Fruit fly (Drosophila melanogaster) whole organism, embryonic: ENCODE results near the gene CG42759.
A peak's percentile ranks its signal among the peaks of the same experiment; 100 is the strongest.

Source experiments
- ATbp ChIP-seq: fragments of 200-800 bp; sonication (Bioruptor generic); optimal IDR thresholded peaks from 2 replicates; lab custom pipeline; 2017; ENCODE audit warnings: missing biosample characterization, mild to moderate bottlenecking, missing genetic modification characterization, missing genetic modification reagents
- Ada2b ChIP-seq: fragments of 200-800 bp; sonication (Bioruptor generic); IDR thresholded peaks from 2 replicates; pipeline ENCODE4 v1.3.6; 2022; ENCODE audit warnings: missing biosample characterization, missing genetic modification characterization
- CG10209 ChIP-seq: fragments of 200-800 bp; sonication (Bioruptor generic); optimal IDR thresholded peaks from 3 replicates; lab custom pipeline; 2017; ENCODE audit warnings: missing biosample characterization, mild to moderate bottlenecking, missing genetic modification characterization, missing genetic modification reagents
- CG15269 ChIP-seq: fragments of 200-800 bp; sonication (Bioruptor generic); optimal IDR thresholded peaks from 2 replicates; lab custom pipeline; 2018; ENCODE audit warnings: missing biosample characterization, mild to moderate bottlenecking, missing genetic modification characterization, moderate library complexity
- CG15479 ChIP-seq: fragments of 200-800 bp; sonication (Bioruptor generic); optimal IDR thresholded peaks from 3 replicates; lab custom pipeline; 2019; ENCODE audit warnings: missing biosample characterization, mild to moderate bottlenecking, missing genetic modification characterization, moderate library complexity
- CG2678 ChIP-seq: fragments of 200-800 bp; sonication (Bioruptor generic); optimal IDR thresholded peaks from 3 replicates; lab custom pipeline; 2019; ENCODE audit warnings: missing biosample characterization, mild to moderate bottlenecking, missing genetic modification characterization, moderate library complexity
- CG32772 ChIP-seq: fragments of 200-800 bp; sonication (Bioruptor generic); IDR thresholded peaks from 2 replicates; pipeline ENCODE4 v1.3.6; 2022; ENCODE audit warnings: missing biosample characterization, missing genetic modification characterization
- CG42726 ChIP-seq: fragments of 200-800 bp; sonication (Bioruptor generic); IDR thresholded peaks from 2 replicates; pipeline ENCODE4 v1.3.6; 2022; ENCODE audit warnings: missing biosample characterization, missing genetic modification characterization; ENCODE audit not compliant: partially characterized antibody
- CG6791 ChIP-seq: fragments of 200-800 bp; sonication (Bioruptor generic); IDR thresholded peaks from 3 replicates; pipeline ENCODE4 v1.3.6; 2022; ENCODE audit warnings: missing biosample characterization, missing genetic modification characterization; ENCODE audit not compliant: partially characterized antibody
- CG7745 ChIP-seq: fragments of 200-800 bp; sonication (Bioruptor generic); optimal IDR thresholded peaks from 2 replicates; lab custom pipeline; 2018; ENCODE audit warnings: missing biosample characterization, mild to moderate bottlenecking, missing genetic modification characterization, moderate library complexity
- CG7987 ChIP-seq: fragments of 200-800 bp; sonication (Bioruptor generic); optimal IDR thresholded peaks from 2 replicates; lab custom pipeline; 2018; ENCODE audit warnings: missing biosample characterization, mild to moderate bottlenecking, missing genetic modification characterization, moderate library complexity
- CG8290 ChIP-seq, 3 experiments: fragments of 200-800 bp; sonication (Bioruptor generic); optimal IDR thresholded peaks; 2 replicates each; lab custom pipeline; 2016 to 2019; ENCODE audit warnings: missing biosample characterization in 3 of 3, missing genetic modification characterization in 3 of 3, mild to moderate bottlenecking in 2 of 3, moderate library complexity in 1 of 3
- CG9609 ChIP-seq: fragments of 200-800 bp; sonication (Bioruptor generic); optimal IDR thresholded peaks from 3 replicates; lab custom pipeline; 2016; ENCODE audit warnings: missing biosample characterization, missing genetic modification characterization
- CG9817 ChIP-seq: fragments of 200-800 bp; sonication (Bioruptor generic); optimal IDR thresholded peaks from 2 replicates; lab custom pipeline; 2018; ENCODE audit warnings: missing biosample characterization, mild to moderate bottlenecking, missing genetic modification characterization, moderate library complexity
- CkIIα-i1 ChIP-seq: fragments of 200-800 bp; sonication (Bioruptor generic); IDR thresholded peaks from 2 replicates; pipeline ENCODE4 v1.3.6; 2022; ENCODE audit warnings: missing biosample characterization, missing genetic modification characterization
- Dip3 ChIP-seq: fragments of 200-800 bp; sonication (Bioruptor generic); optimal IDR thresholded peaks from 3 replicates; lab custom pipeline; 2016; ENCODE audit warnings: missing biosample characterization, missing genetic modification characterization
- Doc3 ChIP-seq: fragments of 200-800 bp; sonication (Bioruptor generic); IDR thresholded peaks from 3 replicates; pipeline ENCODE4 v1.3.6; 2022; ENCODE audit warnings: missing biosample characterization, missing genetic modification characterization; ENCODE audit not compliant: partially characterized antibody
- Dp ChIP-seq: fragments of 200-800 bp; sonication (Bioruptor generic); optimal IDR thresholded peaks from 2 replicates; lab custom pipeline; 2018; ENCODE audit warnings: missing biosample characterization, mild to moderate bottlenecking, missing genetic modification characterization, moderate library complexity
- Hmx ChIP-seq: fragments of 200-800 bp; sonication (Bioruptor generic); optimal IDR thresholded peaks from 2 replicates; lab custom pipeline; 2016; ENCODE audit warnings: missing biosample characterization, missing genetic modification characterization
- Hr78 ChIP-seq, 2 experiments: fragments of 200-800 bp in 1 of 2; fragments of >200 bp in 1 of 2; sonication (Bioruptor generic) in 1 of 2; optimal IDR thresholded peaks; 2 replicates each; lab custom pipeline; 2017 to 2019; ENCODE audit warnings: missing biosample characterization in 2 of 2, missing genetic modification characterization in 2 of 2, mild to moderate bottlenecking in 1 of 2, moderate library complexity in 1 of 2
- NFAT ChIP-seq: fragments of 200-800 bp; sonication (Bioruptor generic); IDR thresholded peaks from 2 replicates; pipeline ENCODE4 v1.3.6; 2022; ENCODE audit warnings: missing biosample characterization, missing genetic modification characterization
- NK7.1 ChIP-seq: fragments of 200-800 bp; sonication (Bioruptor generic); optimal IDR thresholded peaks from 3 replicates; lab custom pipeline; 2016; ENCODE audit warnings: missing biosample characterization, missing genetic modification characterization
- Neu2 ChIP-seq: fragments of 200-800 bp; sonication (Bioruptor generic); optimal IDR thresholded peaks from 3 replicates; lab custom pipeline; 2016; ENCODE audit warnings: missing biosample characterization, missing genetic modification characterization, borderline replicate concordance
- Oaz ChIP-seq: fragments of 200-800 bp; sonication (Bioruptor generic); IDR thresholded peaks from 2 replicates; pipeline ENCODE4 v1.3.6; 2022; ENCODE audit warnings: missing biosample characterization, missing genetic modification characterization
- Oli ChIP-seq: fragments of 200-800 bp; sonication (Bioruptor generic); optimal IDR thresholded peaks from 2 replicates; lab custom pipeline; 2018; ENCODE audit warnings: missing biosample characterization, mild to moderate bottlenecking, missing genetic modification characterization, moderate library complexity
- Opbp ChIP-seq: fragments of 200-800 bp; sonication (Bioruptor generic); IDR thresholded peaks from 3 replicates; pipeline ENCODE4 v1.3.6; 2022; ENCODE audit warnings: missing biosample characterization, missing genetic modification characterization; ENCODE audit not compliant: partially characterized antibody
- Usf ChIP-seq: fragments of 200-800 bp; sonication (Bioruptor generic); optimal IDR thresholded peaks from 2 replicates; lab custom pipeline; 2017; ENCODE audit warnings: missing genotype, missing biosample characterization, missing genetic modification characterization
- Xbp1 ChIP-seq: fragments of 200-800 bp; sonication (Bioruptor generic); optimal IDR thresholded peaks from 3 replicates; lab custom pipeline; 2016; ENCODE audit warnings: missing biosample characterization, mild to moderate bottlenecking, missing genetic modification characterization
- az2 ChIP-seq: fragments of 200-800 bp; sonication (Bioruptor generic); optimal IDR thresholded peaks from 3 replicates; lab custom pipeline; 2016; ENCODE audit warnings: missing biosample characterization, missing genetic modification characterization
- chinmo ChIP-seq: fragments of 200-800 bp; sonication (Bioruptor generic); IDR thresholded peaks from 4 replicates; pipeline ENCODE4 v1.3.6; 2022; ENCODE audit warnings: missing biosample characterization, missing genetic modification characterization; ENCODE audit not compliant: partially characterized antibody
- corto ChIP-seq: fragments of 200-800 bp; sonication (Bioruptor generic); optimal IDR thresholded peaks from 2 replicates; lab custom pipeline; 2016; ENCODE audit warnings: missing biosample characterization, mild to moderate bottlenecking, missing genetic modification characterization, moderate library complexity
- crol ChIP-seq: fragments of 200-800 bp; sonication (Bioruptor generic); IDR thresholded peaks from 2 replicates; pipeline ENCODE4 v1.3.6; 2022; ENCODE audit warnings: missing biosample characterization, missing genetic modification characterization
- crp ChIP-seq, 2 experiments: fragments of 200-800 bp; sonication (Bioruptor generic); optimal IDR thresholded peaks; 2 replicates in 1 of 2; 3 replicates in 1 of 2; lab custom pipeline; 2017; ENCODE audit warnings: missing biosample characterization in 2 of 2, missing genetic modification characterization in 2 of 2, mild to moderate bottlenecking in 1 of 2, moderate library complexity in 1 of 2
- dpn ChIP-seq, 2 experiments: fragments of 200-800 bp; sonication (Bioruptor generic); optimal IDR thresholded peaks; 3 replicates each; lab custom pipeline; 2016; ENCODE audit warnings: missing biosample characterization in 2 of 2, missing genetic modification characterization in 2 of 2
- eyg ChIP-seq: fragments of 200-800 bp; sonication (Bioruptor generic); optimal IDR thresholded peaks from 3 replicates; lab custom pipeline; 2016; ENCODE audit warnings: missing biosample characterization, missing genetic modification characterization
- fd102C ChIP-seq: fragments of 200-800 bp; sonication (Bioruptor generic); optimal IDR thresholded peaks from 2 replicates; lab custom pipeline; 2018; ENCODE audit warnings: missing biosample characterization, mild to moderate bottlenecking, missing genetic modification characterization, moderate library complexity
- fd3F ChIP-seq: fragments of 200-800 bp; sonication (Bioruptor generic); optimal IDR thresholded peaks from 2 replicates; lab custom pipeline; 2018; ENCODE audit warnings: missing biosample characterization, mild to moderate bottlenecking, missing genetic modification characterization, moderate library complexity
- gt ChIP-seq: fragments of 200-800 bp; sonication (Bioruptor generic); IDR thresholded peaks from 2 replicates; pipeline ENCODE4 v1.3.6; 2022; ENCODE audit warnings: missing biosample characterization, missing genetic modification characterization
- h ChIP-seq: fragments of >200 bp; optimal IDR thresholded peaks from 2 replicates; lab custom pipeline; 2017
- nau ChIP-seq: fragments of 200-800 bp; sonication (Bioruptor generic); optimal IDR thresholded peaks from 3 replicates; lab custom pipeline; 2017; ENCODE audit warnings: missing biosample characterization, mild to moderate bottlenecking, missing genetic modification characterization, missing genetic modification reagents
- onecut ChIP-seq: fragments of 200-800 bp; sonication (Bioruptor generic); IDR thresholded peaks from 2 replicates; pipeline ENCODE4 v1.3.6; 2022; ENCODE audit warnings: missing biosample characterization, missing genetic modification characterization
- pnt ChIP-seq: fragments of 200-800 bp; sonication (Bioruptor generic); optimal IDR thresholded peaks from 3 replicates; lab custom pipeline; 2016; ENCODE audit warnings: missing biosample characterization, missing genetic modification characterization
- row ChIP-seq: fragments of 200-800 bp; sonication (Bioruptor generic); IDR thresholded peaks from 3 replicates; pipeline ENCODE4 v1.3.6; 2022; ENCODE audit warnings: missing biosample characterization, missing genetic modification characterization
- sd ChIP-seq: fragments of 200-800 bp; sonication (Bioruptor generic); optimal IDR thresholded peaks from 3 replicates; lab custom pipeline; 2018; ENCODE audit warnings: missing biosample characterization, mild to moderate bottlenecking, missing genetic modification characterization, moderate library complexity
- slbo ChIP-seq: fragments of 200-800 bp; sonication (Bioruptor generic); IDR thresholded peaks from 2 replicates; pipeline ENCODE4 v1.3.6; 2022; ENCODE audit warnings: missing biosample characterization, missing genetic modification characterization
- stc ChIP-seq: fragments of 200-800 bp; sonication (Bioruptor generic); IDR thresholded peaks from 2 replicates; pipeline ENCODE4 v1.3.6; 2022; ENCODE audit warnings: missing biosample characterization, missing genetic modification characterization
- tna ChIP-seq: fragments of 200-800 bp; sonication (Bioruptor generic); IDR thresholded peaks from 2 replicates; pipeline ENCODE4 v1.3.6; 2022; ENCODE audit warnings: missing biosample characterization, missing genetic modification characterization; ENCODE audit not compliant: partially characterized antibody

CG42759 gene

dm6 chr3R:10144103-10144998, 1.5 kb downstream of the CG42759 start, which contains the start of the genes TAF1B and Invadolysin (continued):
- peak; percentile 22 for TF ChIP-seq Hmx (GFP tag; lab: Kevin White, UChicago)
- no peak for TF ChIP-seq h (lab: Kevin White, UChicago)
- peak; percentile 64 for TF ChIP-seq corto (GFP tag; lab: Kevin White, UChicago)
- TF ChIP-seq NFAT = peak; percentile 75
- TF ChIP-seq fd102C = no peak
- TF ChIP-seq CG9609 = no peak
- TF ChIP-seq Xbp1 (GFP tag; lab: Kevin White, UChicago) = peak; percentile 63
- peak; percentile 10 for TF ChIP-seq ATbp (GFP tag; lab: Kevin White, UChicago)
- TF ChIP-seq CG42726 (GFP tag; lab: Robert Waterston, UW) = peak; percentile 91
- peak; percentile 26; the same call in 1 of the 2 replicates for TF ChIP-seq onecut (GFP tag; lab: Robert Waterston, UW)
- TF ChIP-seq CG6791 (GFP tag; lab: Robert Waterston, UW) = peak; percentile 93
- peak; percentile 40; the same call in 1 of the 2 replicates for TF ChIP-seq Ada2b (GFP tag; lab: Robert Waterston, UW)
- peak; percentile 93 for TF ChIP-seq Opbp (GFP tag; lab: Robert Waterston, UW)
- TF ChIP-seq CG8290 (GFP tag; optimal IDR thresholded peaks at IDR 0.05; lab: Kevin White, UChicago) = peak; percentile 57
- peak in 1 of 2 experiments; percentile 76 for TF ChIP-seq CG8290 (tag; optimal IDR thresholded peaks at IDR 0.05; lab: Kevin White, UChicago)
- TF ChIP-seq eyg (GFP tag; lab: Kevin White, UChicago) = no peak
- peak; percentile 7 to 55 for TF ChIP-seq dpn (GFP tag; optimal IDR thresholded peaks at IDR 0.05; lab: Kevin White, UChicago)
- TF ChIP-seq CG15479 (GFP tag; lab: Kevin White, UChicago) = no peak
- peak; percentile 81 for TF ChIP-seq slbo
- peak; percentile 44 for TF ChIP-seq az2
- TF ChIP-seq Doc3 (GFP tag; lab: Robert Waterston, UW) = peak; percentile 90
- TF ChIP-seq chinmo (GFP tag; lab: Robert Waterston, UW) = peak; percentile 92; the same call in 3 of the 4 replicates
- peak; percentile 40 for TF ChIP-seq CG9817 (tag; lab: Kevin White, UChicago)
- peak; percentile 94 for TF ChIP-seq crol
- TF ChIP-seq gt = no peak
- no peak; the same call in 1 of the 2 replicates for TF ChIP-seq stc (GFP tag; lab: Robert Waterston, UW)
- TF ChIP-seq tna (GFP tag; lab: Robert Waterston, UW) = peak; percentile 80
- peak; percentile 46 for TF ChIP-seq CG2678 (tag; lab: Kevin White, UChicago)
- peak; percentile 67 for TF ChIP-seq row (GFP tag; lab: Robert Waterston, UW)
- peak; percentile 28 for TF ChIP-seq Oli (tag; lab: Kevin White, UChicago)
- TF ChIP-seq CkIIα-i1 (GFP tag; lab: Robert Waterston, UW) = no peak
- no peak for TF ChIP-seq pnt (GFP tag; lab: Kevin White, UChicago)
- TF ChIP-seq fd3F (GFP tag; lab: Kevin White, UChicago) = no peak
- no peak for TF ChIP-seq Oaz (GFP tag; lab: Robert Waterston, UW)
- TF ChIP-seq Usf (GFP tag; lab: Kevin White, UChicago) = no peak
- no peak for TF ChIP-seq Hr78 (GFP tag; optimal IDR thresholded peaks at IDR 0.05; lab: Kevin White, UChicago)
- peak; percentile 11 for TF ChIP-seq CG10209 (GFP tag; lab: Kevin White, UChicago)
- TF ChIP-seq CG15269 (tag; lab: Kevin White, UChicago) = peak; percentile 31
- no peak for TF ChIP-seq NK7.1 (GFP tag; lab: Kevin White, UChicago)
- TF ChIP-seq CG7745 (tag; lab: Kevin White, UChicago) = no peak
- TF ChIP-seq Dip3 (GFP tag; lab: Kevin White, UChicago) = peak; percentile 21
- no peak for TF ChIP-seq nau (GFP tag; lab: Kevin White, UChicago)
- TF ChIP-seq CG7987 (GFP tag; lab: Kevin White, UChicago) = peak; percentile 14
- TF ChIP-seq Neu2 (GFP tag; lab: Kevin White, UChicago) = no peak
- TF ChIP-seq Dp (GFP tag; lab: Kevin White, UChicago) = peak; percentile 89
- peak; percentile 33; the same call in 1 of the 2 replicates for TF ChIP-seq CG32772 (GFP tag; lab: Robert Waterston, UW)
- no peak for TF ChIP-seq sd
- peak in 1 of 2 experiments; percentile 6 for TF ChIP-seq crp (GFP tag; optimal IDR thresholded peaks at IDR 0.05; lab: Kevin White, UChicago)
